Worm (Caenorhabditis elegans): ENCODE data around the gene npr-32.

- TF ChIP-seq egl-5 (tag; optimal IDR thresholded peaks at IDR 0.05) = no peak
- no peak for TF ChIP-seq mdl-1 (tag; optimal IDR thresholded peaks at IDR 0.05)
- no peak for TF ChIP-seq ztf-11 (tag; optimal IDR thresholded peaks at IDR 0.05)
- TF ChIP-seq fos-1 (tag; optimal IDR thresholded peaks at IDR 0.05) = no peak
- no peak for TF ChIP-seq nhr-76 (tag; optimal IDR thresholded peaks at IDR 0.05)
- no peak for TF ChIP-seq nhr-25 (tag; optimal IDR thresholded peaks at IDR 0.05)
- no peak for TF ChIP-seq nfya-1 (tag; optimal IDR thresholded peaks at IDR 0.05; ENCODE audit: insufficient read depth)
- no peak for TF ChIP-seq egl-27 (tag; optimal IDR thresholded peaks at IDR 0.05)
Observed at ce11 chrIV:17273602-17274110, 42.8 kb upstream of the npr-32 start, which contains the start of gene gln-5.

Data from whole organism, L3 larva.